Worm (Caenorhabditis elegans): ENCODE results near the gene Y116F11B.13.

The Y116F11B.13 gene

ce11 chrV:19857334-19857733, 25.7 kb upstream of the Y116F11B.13 start, which contains the start of gene Y116F11B.8:
Gene Y116F11B.8, plus strand, starts transcription at chrV:19857634.
- no peak for TF ChIP-seq snpc-4 (tag; optimal IDR thresholded peaks at IDR 0.05)
- TF ChIP-seq lin-11 (tag; optimal IDR thresholded peaks at IDR 0.05): no peak
- no peak for TF ChIP-seq nhr-11 (tag; optimal IDR thresholded peaks at IDR 0.05)
- TF ChIP-seq lsy-2 (tag; optimal IDR thresholded peaks at IDR 0.05): no peak
- TF ChIP-seq lin-13 (GFP tag; optimal IDR thresholded peaks at IDR 0.05): no peak
- no peak for TF ChIP-seq peb-1 (tag; optimal IDR thresholded peaks at IDR 0.05)
- TF ChIP-seq skn-1 (tag; optimal IDR thresholded peaks at IDR 0.05): no peak
- TF ChIP-seq F13H6.1 (tag; optimal IDR thresholded peaks at IDR 0.05): no peak
- TF ChIP-seq nhr-77 (tag; optimal IDR thresholded peaks at IDR 0.05): no peak
- TF ChIP-seq Y55F3AM.14 (GFP tag; optimal IDR thresholded peaks at IDR 0.05): no peak
- TF ChIP-seq blmp-1 (tag; optimal IDR thresholded peaks at IDR 0.05; ENCODE audit: insufficient read depth): no peak
- TF ChIP-seq ceh-82 (tag; optimal IDR thresholded peaks at IDR 0.05): no peak
- TF ChIP-seq R02D3.7 (tag; optimal IDR thresholded peaks at IDR 0.05): no peak
- TF ChIP-seq fos-1 (tag; optimal IDR thresholded peaks at IDR 0.05): no peak

DNA sequence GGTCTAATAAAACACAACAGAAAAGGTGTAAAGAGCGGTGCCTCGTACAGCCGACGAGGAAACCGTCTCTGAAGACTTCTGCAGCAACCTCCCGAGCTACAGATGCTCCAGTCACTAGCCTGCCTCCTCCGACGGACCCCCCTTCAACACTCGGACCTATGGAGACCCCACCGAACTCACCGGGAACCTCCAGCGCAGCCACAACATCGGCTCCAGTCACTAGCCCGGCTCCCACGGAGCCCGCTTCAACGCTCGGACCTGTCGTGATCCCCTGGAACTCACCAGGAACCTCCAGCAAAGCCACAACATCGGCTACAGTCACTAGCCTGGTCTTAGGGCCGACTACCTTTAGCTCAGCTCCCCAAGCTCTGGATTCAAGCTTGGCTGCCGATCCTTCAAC, 22.8 kb upstream of the Y116F11B.13 start:
- TF ChIP-seq nhr-237 (tag; optimal IDR thresholded peaks at IDR 0.05): no peak

DNA sequence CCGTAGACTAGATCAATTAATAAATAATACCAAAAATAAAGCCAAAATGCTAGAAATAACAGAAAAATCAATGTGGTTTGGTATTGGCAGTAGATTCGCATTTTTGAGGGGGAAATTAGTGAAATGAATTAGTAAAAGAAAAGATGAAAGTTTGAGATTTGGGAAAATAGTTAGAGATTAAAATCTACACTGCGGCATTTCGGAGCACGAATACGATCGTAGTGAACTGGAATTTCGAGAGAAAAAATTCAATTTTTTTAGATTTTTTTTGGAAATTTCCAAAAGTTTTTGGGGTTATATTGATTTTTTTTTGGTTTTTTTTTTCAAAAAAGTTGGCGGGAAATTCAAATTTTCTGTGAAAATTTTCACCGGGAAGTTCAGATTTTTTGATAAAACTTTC, 15.1 kb upstream of the Y116F11B.13 start, which contains the start of gene Y116F11B.9:
Gene Y116F11B.9, minus strand, starts transcription at position 101 of the 400 bp plus-strand sequence.
- TF ChIP-seq aly-2 (tag; optimal IDR thresholded peaks at IDR 0.05): no peak
- no peak for TF ChIP-seq alr-1 (tag; optimal IDR thresholded peaks at IDR 0.05)
- no peak for TF ChIP-seq snpc-4 (tag; optimal IDR thresholded peaks at IDR 0.05)
- no peak for TF ChIP-seq ceh-16 (tag; optimal IDR thresholded peaks at IDR 0.05)
- TF ChIP-seq nhr-21 (tag; optimal IDR thresholded peaks at IDR 0.05): no peak
- TF ChIP-seq nhr-237 (tag; optimal IDR thresholded peaks at IDR 0.05): no peak
- no peak for TF ChIP-seq lin-11 (tag; optimal IDR thresholded peaks at IDR 0.05)
- no peak for TF ChIP-seq unc-55 (GFP tag; optimal IDR thresholded peaks at IDR 0.05)
- no peak for TF ChIP-seq F13H6.1 (tag; optimal IDR thresholded peaks at IDR 0.05)

ce11 chrV:19895250-19895649, 12.2 kb downstream of the Y116F11B.13 start, which contains the start of gene gly-4:
Gene gly-4, minus strand, starts transcription at chrV:19895350.
- TF ChIP-seq mab-5 (tag; optimal IDR thresholded peaks at IDR 0.05): no peak
- TF ChIP-seq elt-1 (tag; optimal IDR thresholded peaks at IDR 0.05): no peak

DNA sequence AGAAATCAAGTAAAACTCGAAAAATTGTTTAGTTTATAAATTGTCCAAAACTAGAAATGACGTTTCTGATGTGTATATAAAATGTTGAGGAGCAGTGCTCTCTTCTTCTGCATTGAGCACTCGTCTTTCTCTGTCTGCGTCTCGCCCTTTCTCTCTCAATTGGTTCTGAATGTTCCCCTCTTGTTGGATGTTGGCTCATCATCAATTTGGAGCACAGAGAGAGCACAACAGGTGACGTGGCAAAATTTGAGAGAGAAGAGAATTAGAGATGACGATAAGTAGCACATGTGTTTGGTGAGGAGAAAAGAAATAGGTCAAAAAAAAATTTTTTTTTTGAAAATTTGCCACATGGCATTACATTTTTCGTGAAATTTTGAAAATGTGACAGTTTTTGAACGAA, 14.5 kb downstream of the Y116F11B.13 start:
- TF ChIP-seq unc-55 (GFP tag; optimal IDR thresholded peaks at IDR 0.05) (peak; percentile 58), mdl-1 (tag; optimal IDR thresholded peaks at IDR 0.05) (peak in 1 of 2 experiments; percentile 32), lsy-2 (tag; optimal IDR thresholded peaks at IDR 0.05) (peak in 1 of 2 experiments; percentile 74), gmeb-1 (tag; optimal IDR thresholded peaks at IDR 0.05) (no peak), C34F6.9 (tag; optimal IDR thresholded peaks at IDR 0.05) (peak; percentile 75), nhr-6 (tag; optimal IDR thresholded peaks at IDR 0.05) (peak; percentile 30), nhr-21 (tag; optimal IDR thresholded peaks at IDR 0.05) (no peak), mbf-1 (tag; optimal IDR thresholded peaks at IDR 0.05) (no peak), crh-2 (tag; optimal IDR thresholded peaks at IDR 0.05) (peak; percentile 99), sma-9 (GFP tag; optimal IDR thresholded peaks at IDR 0.05) (peak; percentile 70), sma-9 (tag; optimal IDR thresholded peaks at IDR 0.05) (no peak), nhr-10 (tag; optimal IDR thresholded peaks at IDR 0.05) (no peak), zag-1 (tag; optimal IDR thresholded peaks at IDR 0.05) (peak; percentile 63), F13H6.1 (tag; optimal IDR thresholded peaks at IDR 0.05) (peak; percentile 66), lin-11 (tag; optimal IDR thresholded peaks at IDR 0.05) (no peak), sem-4 (tag; optimal IDR thresholded peaks at IDR 0.05) (peak; percentile 23), lin-13 (GFP tag; optimal IDR thresholded peaks at IDR 0.05) (peak; percentile 60), ztf-4 (tag; optimal IDR thresholded peaks at IDR 0.05) (peak; percentile 64), nhr-129 (tag; optimal IDR thresholded peaks at IDR 0.05) (peak; percentile 80), mab-5 (tag; optimal IDR thresholded peaks at IDR 0.05) (peak; percentile 27), aly-2 (tag; optimal IDR thresholded peaks at IDR 0.05) (no peak), nhr-237 (tag; optimal IDR thresholded peaks at IDR 0.05) (no peak), fos-1 (tag; optimal IDR thresholded peaks at IDR 0.05) (peak; percentile 17), nhr-12 (tag; optimal IDR thresholded peaks at IDR 0.05) (no peak)

Data from whole organism, L2 larva.